Fruit fly (Drosophila melanogaster): ENCODE results near the gene apolpp.
A peak's percentile ranks its signal among the peaks of the same experiment; 100 is the strongest.

Gene apolpp

dm6 chr4:1112867-1113769, 52.3 kb downstream of the apolpp start:
- TF ChIP-seq ss (GFP tag; optimal IDR thresholded peaks at IDR 0.05) (no peak), vri (GFP tag; optimal IDR thresholded peaks at IDR 0.05) (peak; percentile 92), CG6163 (GFP tag; IDR thresholded peaks at IDR 0.05) (no peak), Sox15 (GFP tag; optimal IDR thresholded peaks at IDR 0.05) (peak; percentile 74), lz (GFP tag; optimal IDR thresholded peaks at IDR 0.05) (peak; percentile 94), CG31627 (GFP tag; optimal IDR thresholded peaks at IDR 0.05) (peak; percentile 93), dac (GFP tag; optimal IDR thresholded peaks at IDR 0.05) (peak; percentile 88), Hr39 (GFP tag; optimal IDR thresholded peaks at IDR 0.05) (peak; percentile 94), pdm3 (GFP tag; optimal IDR thresholded peaks at IDR 0.05) (peak; percentile 96), CG8319 (GFP tag; optimal IDR thresholded peaks at IDR 0.05) (peak; percentile 85), spab (GFP tag; optimal IDR thresholded peaks at IDR 0.05) (no peak), CG8632 (GFP tag; optimal IDR thresholded peaks at IDR 0.05) (peak; percentile 88), CG10669 (GFP tag; optimal IDR thresholded peaks at IDR 0.05) (peak; percentile 87), CG32006 (GFP tag; optimal IDR thresholded peaks at IDR 0.05) (no peak), topi (GFP tag; optimal IDR thresholded peaks at IDR 0.05) (peak; percentile 93), fd85E (GFP tag; optimal IDR thresholded peaks at IDR 0.05) (peak; percentile 68), achi (GFP tag; optimal IDR thresholded peaks at IDR 0.05) (peak; percentile 94), CG9139 (GFP tag; optimal IDR thresholded peaks at IDR 0.05) (no peak), eg (GFP tag; IDR thresholded peaks at IDR 0.05) (no peak), CG10631 (GFP tag; optimal IDR thresholded peaks at IDR 0.05) (peak; percentile 92), dsx (GFP tag; optimal IDR thresholded peaks at IDR 0.05; ENCODE audit: poor library complexity, severe bottlenecking) (no peak), Met (GFP tag; optimal IDR thresholded peaks at IDR 0.05) (peak; percentile 94), svp (GFP tag) (no peak), fd59A (GFP tag; optimal IDR thresholded peaks at IDR 0.05) (no peak), esn (GFP tag; optimal IDR thresholded peaks at IDR 0.05) (peak; percentile 96), Eip93F (GFP tag; optimal IDR thresholded peaks at IDR 0.05) (peak; percentile 87), CG11902 (GFP tag; optimal IDR thresholded peaks at IDR 0.05) (peak; percentile 80), CG16779 (tag; optimal IDR thresholded peaks at IDR 0.05) (no peak), CG8119 (GFP tag; IDR thresholded peaks at IDR 0.05) (no peak), acj6 (GFP tag; optimal IDR thresholded peaks at IDR 0.05) (peak; percentile 96), cyc (GFP tag; optimal IDR thresholded peaks at IDR 0.05) (peak; percentile 91), salr (GFP tag; optimal IDR thresholded peaks at IDR 0.05) (peak in 1 of 2 experiments; percentile 88), CG15336 (GFP tag; IDR thresholded peaks at IDR 0.05) (peak; percentile 97), CG3919 (GFP tag; optimal IDR thresholded peaks at IDR 0.05) (no peak), Blimp-1 (GFP tag; optimal IDR thresholded peaks at IDR 0.05) (peak; percentile 55), Sox102F (GFP tag; optimal IDR thresholded peaks at IDR 0.05) (peak; percentile 96), CG3032 (tag; optimal IDR thresholded peaks at IDR 0.05) (peak; percentile 85), CG6792 (GFP tag; optimal IDR thresholded peaks at IDR 0.05) (peak; percentile 92), Ets96B (tag; optimal IDR thresholded peaks at IDR 0.05) (peak; percentile 92), CG6276 (GFP tag; optimal IDR thresholded peaks at IDR 0.05) (no peak), OdsH (GFP tag; optimal IDR thresholded peaks at IDR 0.05) (peak; percentile 95), net (GFP tag; optimal IDR thresholded peaks at IDR 0.05) (no peak), CG7368 (GFP tag; optimal IDR thresholded peaks at IDR 0.05) (no peak), Hr4 (GFP tag; optimal IDR thresholded peaks at IDR 0.05) (peak; percentile 96), Eip75B (GFP tag; optimal IDR thresholded peaks at IDR 0.05) (peak; percentile 95), CG4318 (GFP tag; optimal IDR thresholded peaks at IDR 0.05) (peak; percentile 87), Gug (GFP tag; IDR thresholded peaks at IDR 0.05) (no peak), Smox (GFP tag; optimal IDR thresholded peaks at IDR 0.05) (peak; percentile 93), CG34406 (GFP tag; optimal IDR thresholded peaks at IDR 0.05) (peak; percentile 94), CG11762 (GFP tag; optimal IDR thresholded peaks at IDR 0.05; ENCODE audit: insufficient read depth) (peak; percentile 89)

Measured in whole organism, prepupa.